Worm (Caenorhabditis elegans) whole organism, L3 larva: ENCODE data around the gene toca-2.
A peak's percentile ranks its signal among the peaks of the same experiment; 100 is the strongest.

ENCODE experiments used
- ZK546.5 ChIP-seq: sonication (generic microtip); optimal IDR thresholded peaks from 2 replicates; lab custom pipeline; 2017; ENCODE audit warnings: missing biosample characterization, missing genetic modification characterization
- aly-2 ChIP-seq: fragments of 150-350 bp; optimal IDR thresholded peaks from 2 replicates; lab custom pipeline; 2014; ENCODE audit warnings: missing biosample characterization, missing genetic modification characterization
- ama-1 ChIP-seq: fragments of 150-350 bp; optimal IDR thresholded peaks from 2 replicates; lab custom pipeline; 2018
- ceh-16 ChIP-seq: sonication (generic microtip); optimal IDR thresholded peaks from 2 replicates; lab custom pipeline; 2017; ENCODE audit warnings: missing biosample characterization, missing genetic modification characterization
- ceh-28 ChIP-seq: fragments of 150-350 bp; optimal IDR thresholded peaks from 2 replicates; lab custom pipeline; 2014; ENCODE audit warnings: missing biosample characterization, missing genetic modification reagents, missing genetic modification characterization
- ceh-82 ChIP-seq: fragments of 150-350 bp; optimal IDR thresholded peaks from 2 replicates; lab custom pipeline; 2014; ENCODE audit warnings: missing biosample characterization, missing genetic modification characterization
- daf-12 ChIP-seq: fragments of 150-350 bp; optimal IDR thresholded peaks from 2 replicates; lab custom pipeline; 2014; ENCODE audit warnings: missing biosample characterization, missing genetic modification reagents, missing genetic modification characterization
- egl-27 ChIP-seq: sonication (generic microtip); optimal IDR thresholded peaks from 4 replicates; lab custom pipeline; 2017; ENCODE audit warnings: missing biosample characterization, missing genetic modification reagents, missing genetic modification characterization
- elt-2 ChIP-seq: sonication (generic microtip); optimal IDR thresholded peaks from 2 replicates; lab custom pipeline; 2016; ENCODE audit warnings: missing genetic modification reagents, mild to moderate bottlenecking, missing genetic modification characterization, missing compliant biosample characterization
- eor-1 ChIP-seq, 2 experiments: fragments of 150-350 bp; optimal IDR thresholded peaks; 2 replicates each; lab custom pipeline; 2014 to 2018; ENCODE audit warnings: missing biosample characterization in 2 of 2, missing genetic modification characterization in 2 of 2
- fkh-10 ChIP-seq: sonication (generic microtip); optimal IDR thresholded peaks from 2 replicates; lab custom pipeline; 2017; ENCODE audit warnings: missing biosample characterization, missing genetic modification reagents, missing genetic modification characterization
- fkh-2 ChIP-seq: fragments of 150-350 bp; optimal IDR thresholded peaks from 2 replicates; lab custom pipeline; 2014; ENCODE audit warnings: missing biosample characterization, missing genetic modification reagents, missing genetic modification characterization
- fos-1 ChIP-seq: fragments of 150-350 bp; optimal IDR thresholded peaks from 2 replicates; lab custom pipeline; 2014; ENCODE audit warnings: missing biosample characterization, missing genetic modification characterization
- hmg-11 ChIP-seq: sonication (generic microtip); optimal IDR thresholded peaks from 2 replicates; lab custom pipeline; 2016; ENCODE audit warnings: missing genetic modification characterization, missing compliant biosample characterization
- jun-1 ChIP-seq: fragments of 150-350 bp; optimal IDR thresholded peaks from 2 replicates; lab custom pipeline; 2014; ENCODE audit warnings: missing biosample characterization, missing genetic modification reagents, missing genetic modification characterization
- lsy-12 ChIP-seq: sonication (generic microtip); optimal IDR thresholded peaks from 2 replicates; lab custom pipeline; 2016; ENCODE audit warnings: mild to moderate bottlenecking, missing genetic modification characterization, missing compliant biosample characterization
- mml-1 ChIP-seq: fragments of 150-350 bp; sonication (generic microtip); optimal IDR thresholded peaks from 3 replicates; lab custom pipeline; 2014; ENCODE audit warnings: missing biosample characterization, missing genetic modification characterization
- nfya-1 ChIP-seq: sonication (generic microtip); optimal IDR thresholded peaks from 2 replicates; lab custom pipeline; 2017; ENCODE audit warnings: missing genetic modification characterization, mild to moderate bottlenecking, missing compliant biosample characterization, antibody characterized with exemption, moderate library complexity; ENCODE audit not compliant: insufficient read depth
- nhr-11 ChIP-seq: fragments of 150-350 bp; optimal IDR thresholded peaks from 2 replicates; lab custom pipeline; 2014; ENCODE audit warnings: missing biosample characterization, missing genetic modification characterization
- nhr-12 ChIP-seq: fragments of 150-350 bp; optimal IDR thresholded peaks from 2 replicates; lab custom pipeline; 2014; ENCODE audit warnings: missing biosample characterization, missing genetic modification characterization
- nhr-23 ChIP-seq: fragments of 150-350 bp; optimal IDR thresholded peaks from 2 replicates; lab custom pipeline; 2014; ENCODE audit warnings: missing biosample characterization, missing genetic modification reagents, missing genetic modification characterization
- nhr-237 ChIP-seq: fragments of 150-350 bp; optimal IDR thresholded peaks from 2 replicates; lab custom pipeline; 2014; ENCODE audit warnings: missing biosample characterization, missing genetic modification characterization
- nhr-25 ChIP-seq: sonication (generic microtip); optimal IDR thresholded peaks from 2 replicates; lab custom pipeline; 2017; ENCODE audit warnings: missing biosample characterization, missing genetic modification characterization
- nhr-28 ChIP-seq: fragments of 150-350 bp; optimal IDR thresholded peaks from 2 replicates; lab custom pipeline; 2014; ENCODE audit warnings: missing biosample characterization, missing genetic modification characterization
- nhr-43 ChIP-seq: sonication (generic microtip); optimal IDR thresholded peaks from 2 replicates; lab custom pipeline; 2016; ENCODE audit warnings: mild to moderate bottlenecking, missing genetic modification characterization, missing compliant biosample characterization; ENCODE audit not compliant: poor library complexity, severe bottlenecking
- nhr-76 ChIP-seq: fragments of 150-350 bp; sonication (generic microtip); optimal IDR thresholded peaks from 5 replicates; lab custom pipeline; 2014; ENCODE audit warnings: missing biosample characterization, missing genetic modification characterization
- nhr-77 ChIP-seq: fragments of 150-350 bp; optimal IDR thresholded peaks from 2 replicates; lab custom pipeline; 2014; ENCODE audit warnings: missing biosample characterization, missing genetic modification characterization
- pha-4 ChIP-seq: fragments of 150-350 bp; optimal IDR thresholded peaks from 2 replicates; lab custom pipeline; 2014; ENCODE audit warnings: missing biosample characterization, missing genetic modification reagents, missing genetic modification characterization
- pqm-1 ChIP-seq: fragments of 150-350 bp; optimal IDR thresholded peaks from 2 replicates; lab custom pipeline; 2017; ENCODE audit warnings: missing biosample characterization, missing genetic modification characterization, inconsistent platforms
- sea-2 ChIP-seq: fragments of 150-350 bp; sonication (generic microtip); optimal IDR thresholded peaks from 4 replicates; lab custom pipeline; 2014; ENCODE audit warnings: missing biosample characterization, missing genetic modification reagents, missing genetic modification characterization
- snpc-4 ChIP-seq: fragments of 150-350 bp; optimal IDR thresholded peaks from 2 replicates; lab custom pipeline; 2014; ENCODE audit warnings: missing biosample characterization, missing genetic modification characterization
- tbx-2 ChIP-seq: sonication (generic microtip); optimal IDR thresholded peaks from 2 replicates; lab custom pipeline; 2016; ENCODE audit warnings: mild to moderate bottlenecking, missing genetic modification characterization, missing compliant biosample characterization
- unc-39 ChIP-seq: sonication (generic microtip); optimal IDR thresholded peaks from 4 replicates; lab custom pipeline; 2017; ENCODE audit warnings: missing biosample characterization, missing genetic modification characterization
- unc-62 ChIP-seq: fragments of 150-350 bp; sonication (generic microtip); optimal IDR thresholded peaks from 4 replicates; lab custom pipeline; 2014; ENCODE audit warnings: missing biosample characterization, missing genetic modification reagents, missing genetic modification characterization
- zag-1 ChIP-seq: fragments of 150-350 bp; optimal IDR thresholded peaks from 2 replicates; lab custom pipeline; 2014; ENCODE audit warnings: missing biosample characterization, missing genetic modification characterization
- ztf-11 ChIP-seq: fragments of 150-350 bp; optimal IDR thresholded peaks from 2 replicates; lab custom pipeline; 2014; ENCODE audit warnings: missing biosample characterization, missing genetic modification characterization

toca-2 gene

ce11 chrIII:13763260-13764112 is 7.8 kb downstream of the toca-2 start (continued):
- TF ChIP-seq nhr-237 (tag; lab: Kevin White, UChicago) (no peak), tbx-2 (tag; lab: Kevin White, UChicago) (no peak), pqm-1 (tag; lab: Kevin White, UChicago) (peak; percentile 44), lsy-12 (tag; lab: Kevin White, UChicago) (no peak), nhr-23 (tag; lab: Kevin White, UChicago) (peak; percentile 56), jun-1 (tag; lab: Kevin White, UChicago) (peak; percentile 42), eor-1 (tag; optimal IDR thresholded peaks at IDR 0.05; lab: Kevin White, UChicago) (no peak), ZK546.5 (tag; lab: Kevin White, UChicago) (no peak), nhr-28 (tag; lab: Kevin White, UChicago) (no peak), aly-2 (tag; lab: Kevin White, UChicago) (no peak), fkh-2 (no peak), zag-1 (tag; lab: Kevin White, UChicago) (no peak), egl-27 (tag; lab: Kevin White, UChicago) (peak; percentile 10), unc-62 (no peak), nhr-76 (tag; lab: Kevin White, UChicago) (no peak), elt-2 (tag; lab: Kevin White, UChicago) (peak; percentile 8), fkh-10 (GFP tag; lab: Kevin White, UChicago) (no peak), nhr-12 (no peak), ceh-28 (tag; lab: Kevin White, UChicago) (no peak), hmg-11 (tag; lab: Kevin White, UChicago) (peak; percentile 68)
- TF ChIP-seq, all 47 proteins: peak for 13

- TF ChIP-seq nhr-237 (tag; lab: Kevin White, UChicago): no peak
- TF ChIP-seq nfya-1 (tag; lab: Kevin White, UChicago): no peak
- TF ChIP-seq nhr-76 (tag; lab: Kevin White, UChicago): no peak
- TF ChIP-seq zag-1 (tag; lab: Kevin White, UChicago): no peak
- TF ChIP-seq nhr-25 (tag; lab: Kevin White, UChicago): no peak
- no peak for TF ChIP-seq nhr-77 (tag; lab: Kevin White, UChicago)
- TF ChIP-seq nhr-11: no peak
- no peak for TF ChIP-seq daf-12
- TF ChIP-seq ceh-16: no peak
- no peak for TF ChIP-seq tbx-2 (tag; lab: Kevin White, UChicago)
- no peak for TF ChIP-seq unc-39 (tag; lab: Kevin White, UChicago)
- no peak for TF ChIP-seq ceh-28 (tag; lab: Kevin White, UChicago)
- no peak for TF ChIP-seq ceh-82 (tag; lab: Kevin White, UChicago)
Observed at ce11 chrIII:13765782-13766181, 10.1 kb downstream of the toca-2 start.

DNA sequence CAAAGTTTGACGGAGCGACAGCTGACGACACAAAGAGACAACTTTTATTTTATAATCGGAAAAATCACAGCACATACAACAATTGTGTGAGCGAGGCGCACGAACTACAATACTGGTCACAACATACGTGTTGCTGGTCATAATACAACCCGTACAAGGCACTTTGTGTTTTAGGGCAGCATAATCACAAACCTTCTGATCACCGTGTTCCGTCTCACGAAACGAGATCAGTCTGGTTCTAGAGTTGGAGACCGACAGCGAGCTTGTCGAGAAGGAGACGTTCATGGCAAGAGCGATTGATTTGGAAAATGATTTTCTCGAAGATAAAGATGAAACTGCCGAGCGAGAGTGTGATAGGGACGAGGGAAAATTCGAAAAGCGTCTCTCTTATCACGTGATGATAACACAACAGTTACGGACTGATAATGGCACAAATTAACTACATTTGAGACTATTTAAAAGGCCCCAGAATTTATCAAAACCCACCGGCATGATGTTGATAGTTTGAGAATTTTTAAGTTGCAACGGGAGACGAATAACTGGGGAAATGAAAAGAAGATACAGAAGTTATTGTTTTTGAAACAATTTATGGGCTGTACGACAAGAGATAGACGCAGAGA is 11.1 kb downstream of the toca-2 start:
- TF ChIP-seq nhr-43 (tag; lab: Kevin White, UChicago) (peak; percentile 76), nhr-23 (tag; lab: Kevin White, UChicago) (no peak), ztf-11 (no peak), nhr-11 (no peak), lsy-12 (tag; lab: Kevin White, UChicago) (peak; percentile 31), nfya-1 (tag; lab: Kevin White, UChicago) (peak; percentile 8), pqm-1 (tag; lab: Kevin White, UChicago) (peak; percentile 46), elt-2 (tag; lab: Kevin White, UChicago) (peak; percentile 94)
- TF ChIP-seq, all 47 proteins: peak for 5

- TF ChIP-seq fos-1 (tag; lab: Kevin White, UChicago) (no peak), unc-62 (no peak), fkh-10 (GFP tag; lab: Kevin White, UChicago) (no peak), nhr-77 (tag; lab: Kevin White, UChicago) (no peak), nhr-25 (tag; lab: Kevin White, UChicago) (no peak), sea-2 (GFP tag; lab: Kevin White, UChicago) (no peak), egl-27 (tag; lab: Kevin White, UChicago) (no peak), mml-1 (tag; lab: Kevin White, UChicago) (no peak), pha-4 (tag; lab: Kevin White, UChicago) (peak; percentile 1), hmg-11 (tag; lab: Kevin White, UChicago) (peak; percentile 5), unc-39 (tag; lab: Kevin White, UChicago) (no peak), ama-1 (lab: Kevin White, UChicago) (no peak), nhr-28 (tag; lab: Kevin White, UChicago) (no peak), lsy-12 (tag; lab: Kevin White, UChicago) (no peak), snpc-4 (tag; lab: Kevin White, UChicago) (no peak), nhr-43 (tag; lab: Kevin White, UChicago) (no peak)
Observed at ce11 chrIII:13768074-13768662, 12.5 kb downstream of the toca-2 start, which contains the start of gene rml-1. Gene rml-1, minus strand, starts transcription at chrIII:13768092.
